Worm (Caenorhabditis elegans) whole organism, L1 larva: ENCODE measurements around the gene C32C4.3.

ENCODE experiments used
- C04F5.9 ChIP-seq: sonication (generic microtip); optimal IDR thresholded peaks from 2 replicates; lab custom pipeline; 2016; ENCODE audit warnings: missing genetic modification characterization, missing compliant biosample characterization
- C16A3.4 ChIP-seq: fragments of 150-350 bp; optimal IDR thresholded peaks from 2 replicates; lab custom pipeline; 2014; ENCODE audit warnings: missing biosample characterization, missing genetic modification characterization
- Y116A8C.19 ChIP-seq: sonication (generic microtip); optimal IDR thresholded peaks from 2 replicates; lab custom pipeline; 2016; ENCODE audit warnings: missing compliant biosample characterization, missing genetic modification characterization, borderline replicate concordance
- blmp-1 ChIP-seq: fragments of 150-350 bp; optimal IDR thresholded peaks from 2 replicates; lab custom pipeline; 2014; ENCODE audit warnings: missing biosample characterization, missing genetic modification characterization
- ceh-8 ChIP-seq: fragments of 200-800 bp; sonication (Bioruptor generic); optimal IDR thresholded peaks from 2 replicates; lab custom pipeline; 2018; ENCODE audit warnings: mild to moderate bottlenecking, missing genetic modification characterization, moderate library complexity, missing compliant biosample characterization
- ceh-88 ChIP-seq: fragments of 200-800 bp; sonication (Bioruptor generic); IDR thresholded peaks from 2 replicates; pipeline ENCODE4 v1.3.6; 2022; ENCODE audit warnings: missing genetic modification characterization, missing compliant biosample characterization
- dsc-1 ChIP-seq: sonication (generic microtip); optimal IDR thresholded peaks from 2 replicates; lab custom pipeline; 2016; ENCODE audit warnings: mild to moderate bottlenecking, missing genetic modification characterization, missing compliant biosample characterization
- efl-1 ChIP-seq, 4 experiments: fragments of 150-350 bp; optimal IDR thresholded peaks in 3 of 4; peaks in 1 of 4; 1 replicate in 1 of 4; 2 replicates in 3 of 4; lab custom pipeline; 2014; ENCODE audit warnings: missing biosample characterization in 2 of 4, missing genetic modification characterization in 2 of 4, missing genetic modification reagents in 2 of 4
- efl-3 ChIP-seq: fragments of 200-800 bp; sonication (Bioruptor generic); optimal IDR thresholded peaks from 2 replicates; lab custom pipeline; 2018; ENCODE audit warnings: mild to moderate bottlenecking, missing genetic modification characterization, missing compliant biosample characterization
- egl-13 ChIP-seq: sonication (generic microtip); optimal IDR thresholded peaks from 2 replicates; lab custom pipeline; 2016; ENCODE audit warnings: missing genotype, missing genetic modification reagents, missing genetic modification characterization, missing compliant biosample characterization
- egl-27 ChIP-seq, 2 experiments: fragments of 150-350 bp in 1 of 2; sonication (generic microtip); optimal IDR thresholded peaks; 3 replicates each; lab custom pipeline; 2017 to 2018; ENCODE audit warnings: missing biosample characterization in 2 of 2, missing genetic modification characterization in 2 of 2, missing genetic modification reagents in 2 of 2
- elt-2 ChIP-seq: sonication (generic microtip); optimal IDR thresholded peaks from 2 replicates; lab custom pipeline; 2016; ENCODE audit warnings: missing genetic modification characterization, mild to moderate bottlenecking, inconsistent platforms, missing compliant biosample characterization, missing genetic modification reagents
- ets-5 ChIP-seq: fragments of 200-800 bp; sonication (Bioruptor generic); IDR thresholded peaks from 2 replicates; pipeline ENCODE4 v1.3.6; 2022; ENCODE audit warnings: missing genetic modification characterization, missing compliant biosample characterization
- fkh-8 ChIP-seq: sonication (generic microtip); optimal IDR thresholded peaks from 2 replicates; lab custom pipeline; 2016; ENCODE audit warnings: mild to moderate bottlenecking, missing genetic modification characterization, missing compliant biosample characterization
- fos-1 ChIP-seq: fragments of 150-350 bp; optimal IDR thresholded peaks from 2 replicates; lab custom pipeline; 2014; ENCODE audit warnings: missing biosample characterization, missing genetic modification characterization
- hlh-4 ChIP-seq: sonication (generic microtip); optimal IDR thresholded peaks from 2 replicates; lab custom pipeline; 2016; ENCODE audit warnings: mild to moderate bottlenecking, missing genetic modification characterization, missing compliant biosample characterization
- hpl-2 ChIP-seq: fragments of 150-350 bp; optimal IDR thresholded peaks from 2 replicates; lab custom pipeline; 2014; ENCODE audit warnings: missing biosample characterization, missing genetic modification reagents, missing genetic modification characterization
- jun-1 ChIP-seq: fragments of 150-350 bp; optimal IDR thresholded peaks from 2 replicates; lab custom pipeline; 2014; ENCODE audit warnings: missing biosample characterization, missing genetic modification reagents, missing genetic modification characterization
- lin-13 ChIP-seq: fragments of 150-350 bp; optimal IDR thresholded peaks from 2 replicates; lab custom pipeline; 2014; ENCODE audit warnings: missing biosample characterization, missing genetic modification reagents, missing genetic modification characterization
- lin-14 ChIP-seq: fragments of 200-800 bp; sonication (Bioruptor generic); optimal IDR thresholded peaks from 2 replicates; lab custom pipeline; 2018; ENCODE audit warnings: mild to moderate bottlenecking, missing genetic modification characterization, moderate library complexity, missing compliant biosample characterization
- lin-35 ChIP-seq, 2 experiments: fragments of 150-350 bp; optimal IDR thresholded peaks; 2 replicates each; lab custom pipeline; 2014; ENCODE audit warnings: missing biosample characterization in 2 of 2, missing genetic modification characterization in 2 of 2, missing genetic modification reagents in 2 of 2
- lsy-2 ChIP-seq, 2 experiments: fragments of 150-350 bp; optimal IDR thresholded peaks; 2 replicates each; lab custom pipeline; 2014; ENCODE audit warnings: missing biosample characterization in 2 of 2, missing genetic modification characterization in 2 of 2
- nhr-11 ChIP-seq: fragments of 150-350 bp; optimal IDR thresholded peaks from 2 replicates; lab custom pipeline; 2014; ENCODE audit warnings: missing biosample characterization, missing genetic modification characterization
- nhr-20 ChIP-seq: sonication (generic microtip); optimal IDR thresholded peaks from 2 replicates; lab custom pipeline; 2016; ENCODE audit warnings: mild to moderate bottlenecking, missing genetic modification characterization, missing compliant biosample characterization
- nhr-71 ChIP-seq: sonication (generic microtip); optimal IDR thresholded peaks from 2 replicates; lab custom pipeline; 2016; ENCODE audit warnings: mild to moderate bottlenecking, missing genetic modification characterization, moderate library complexity, missing compliant biosample characterization
- nhr-77 ChIP-seq: fragments of 150-350 bp; optimal IDR thresholded peaks from 2 replicates; lab custom pipeline; 2014; ENCODE audit warnings: missing biosample characterization, missing genetic modification characterization
- nhr-85 ChIP-seq: sonication (generic microtip); peaks from one replicate; lab custom pipeline; 2016; ENCODE audit warnings: missing genetic modification characterization, inconsistent platforms, missing compliant biosample characterization
- nhr-90 ChIP-seq: sonication (generic microtip); optimal IDR thresholded peaks from 2 replicates; lab custom pipeline; 2016; ENCODE audit warnings: mild to moderate bottlenecking, missing genetic modification characterization, missing compliant biosample characterization; ENCODE audit not compliant: poor library complexity
- pqm-1 ChIP-seq: sonication (generic microtip); optimal IDR thresholded peaks from 3 replicates; lab custom pipeline; 2017; ENCODE audit warnings: missing biosample characterization, missing genetic modification characterization
- skn-1 ChIP-seq: fragments of 150-350 bp; optimal IDR thresholded peaks from 2 replicates; lab custom pipeline; 2014; ENCODE audit warnings: missing biosample characterization, missing genetic modification characterization
- sptf-1 ChIP-seq: fragments of 150-350 bp; optimal IDR thresholded peaks from 2 replicates; lab custom pipeline; 2014; ENCODE audit warnings: missing biosample characterization, missing genetic modification characterization
- sup-37 ChIP-seq: fragments of 200-800 bp; sonication (Bioruptor generic); optimal IDR thresholded peaks from 2 replicates; lab custom pipeline; 2018; ENCODE audit warnings: mild to moderate bottlenecking, missing genetic modification characterization, missing compliant biosample characterization
- tbx-2 ChIP-seq: sonication (generic microtip); optimal IDR thresholded peaks from 2 replicates; lab custom pipeline; 2016; ENCODE audit warnings: missing genetic modification characterization, missing compliant biosample characterization
- tlp-1 ChIP-seq: fragments of 150-350 bp; optimal IDR thresholded peaks from 2 replicates; lab custom pipeline; 2014; ENCODE audit warnings: missing biosample characterization, missing genetic modification characterization
- unc-62 ChIP-seq: fragments of 150-350 bp; optimal IDR thresholded peaks from 2 replicates; lab custom pipeline; 2014; ENCODE audit warnings: missing biosample characterization, missing genetic modification reagents, missing genetic modification characterization
- unc-98 ChIP-seq: fragments of 200-800 bp; sonication (Bioruptor generic); IDR thresholded peaks from 2 replicates; pipeline ENCODE4 v1.3.6; 2022; ENCODE audit warnings: missing genetic modification characterization, missing compliant biosample characterization
- zag-1 ChIP-seq: fragments of 150-350 bp; optimal IDR thresholded peaks from 2 replicates; lab custom pipeline; 2014; ENCODE audit warnings: missing biosample characterization, missing genetic modification characterization
- zip-4 ChIP-seq: fragments of 200-800 bp; sonication (Bioruptor generic); optimal IDR thresholded peaks from 2 replicates; lab custom pipeline; 2018; ENCODE audit warnings: mild to moderate bottlenecking, missing genetic modification characterization, moderate library complexity, missing compliant biosample characterization

C32C4.3 gene

DNA sequence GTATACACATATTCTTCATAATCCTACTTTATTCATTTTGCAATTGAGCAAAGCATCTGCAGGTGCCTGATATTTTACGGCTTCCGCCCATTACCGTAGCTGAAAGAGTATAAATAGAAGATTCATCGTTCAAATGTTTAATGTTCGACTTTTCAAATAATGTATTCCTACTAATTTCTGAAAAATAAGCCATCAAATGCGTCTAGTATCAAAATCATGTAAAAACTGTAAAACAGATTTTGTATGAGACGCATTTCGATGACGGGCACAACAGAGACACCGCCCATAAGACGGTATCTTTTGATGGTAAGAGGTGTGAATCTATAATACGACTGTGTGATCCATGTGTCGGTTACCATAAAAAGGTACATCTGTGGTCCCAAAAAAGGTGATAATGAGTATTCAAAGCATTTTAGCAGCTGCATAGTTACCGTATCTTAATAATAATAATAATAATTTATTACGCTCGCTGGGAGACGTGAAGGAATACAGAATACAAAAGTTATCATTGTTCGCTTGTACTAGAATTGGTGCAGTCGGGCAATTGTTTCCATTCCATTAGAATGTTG is at the start of gene C32C4.3, which contains the start of gene C32C4.16:
Gene C32C4.3 (minus strand): TSS at position 101 of the 569 bp plus-strand sequence.
Gene C32C4.16 (plus strand): TSS at position 519 of the 569 bp plus-strand sequence.
- no peak for TF ChIP-seq dsc-1 (tag; lab: Kevin White, UChicago)
- no peak for TF ChIP-seq zip-4 (GFP tag; lab: Kevin White, UChicago)
- TF ChIP-seq fkh-8 (tag; lab: Kevin White, UChicago): no peak
- TF ChIP-seq unc-98: no peak
- TF ChIP-seq sptf-1 (tag; lab: Kevin White, UChicago): no peak
- TF ChIP-seq tbx-2: no peak
- TF ChIP-seq nhr-85 (tag; lab: Kevin White, UChicago): no peak

DNA sequence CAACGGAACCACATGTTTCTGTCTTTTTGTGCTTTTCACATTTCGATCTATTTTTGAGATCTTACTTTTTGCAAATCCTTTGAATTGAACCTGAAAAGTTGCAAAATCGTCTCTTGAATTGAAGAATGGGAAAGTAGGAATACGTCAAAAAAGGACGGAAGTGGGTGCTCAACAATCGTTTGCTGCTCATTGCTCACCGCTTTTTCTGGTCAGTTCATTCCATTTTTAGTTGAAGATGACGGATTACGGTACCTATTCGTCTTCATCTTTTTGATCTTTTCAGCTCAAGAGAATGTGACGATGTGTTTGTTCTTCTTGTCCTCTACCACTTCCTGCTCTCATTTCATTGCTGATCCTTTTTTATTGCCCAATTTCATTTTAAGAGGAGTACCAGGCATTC is 48.2 kb upstream of the C32C4.3 start, which contains the start of gene C05A2.4:
Gene C05A2.4 (plus strand): TSS at position 301 of the 400 bp plus-strand sequence.
- TF ChIP-seq nhr-90 (no peak), hlh-4 (tag; lab: Kevin White, UChicago) (no peak), dsc-1 (tag; lab: Kevin White, UChicago) (no peak), fkh-8 (tag; lab: Kevin White, UChicago) (no peak), C04F5.9 (tag; lab: Kevin White, UChicago) (no peak), sup-37 (GFP tag; lab: Kevin White, UChicago) (no peak), Y116A8C.19 (tag; lab: Kevin White, UChicago) (no peak), fos-1 (tag; lab: Kevin White, UChicago) (no peak), ceh-8 (GFP tag; lab: Kevin White, UChicago) (no peak), ets-5 (no peak), C16A3.4 (no peak), tbx-2 (no peak), lin-13 (GFP tag; lab: Kevin White, UChicago) (no peak), zag-1 (no peak)

DNA sequence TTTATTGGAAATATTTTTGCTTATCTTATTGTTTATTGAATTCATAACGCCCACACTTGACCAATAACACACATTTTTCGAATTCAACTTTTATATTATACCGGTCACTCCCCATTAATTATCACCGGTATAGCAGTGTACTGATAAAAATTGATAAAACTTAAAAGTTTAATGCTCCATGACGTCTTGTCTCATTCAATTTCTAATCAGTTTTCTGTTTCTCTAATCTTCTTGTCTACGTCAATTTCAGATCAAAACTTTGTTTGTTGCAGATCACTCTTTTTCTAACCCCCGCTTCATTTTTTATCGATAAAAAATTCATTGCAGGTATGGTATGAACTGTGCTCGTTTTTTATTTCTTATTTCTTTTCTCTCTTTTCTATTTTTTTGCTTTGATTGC is 46.8 kb upstream of the C32C4.3 start:
- TF ChIP-seq hpl-2: no peak
- TF ChIP-seq lsy-2 (tag; optimal IDR thresholded peaks at IDR 0.05; lab: Kevin White, UChicago): peak in 1 of 2 experiments; percentile 1
- TF ChIP-seq elt-2 (tag; lab: Kevin White, UChicago): peak; percentile 99
- peak; percentile 37 for TF ChIP-seq jun-1 (tag; lab: Kevin White, UChicago)
- no peak for TF ChIP-seq blmp-1
- peak; percentile 47 for TF ChIP-seq nhr-71
- TF ChIP-seq nhr-20 (tag; lab: Kevin White, UChicago): peak; percentile 45
- peak; percentile 43 for TF ChIP-seq tlp-1 (tag; lab: Kevin White, UChicago)
- TF ChIP-seq pqm-1 (tag; lab: Kevin White, UChicago): peak; percentile 32
- peak in 1 of 2 experiments; percentile 38 for TF ChIP-seq lin-35 (GFP tag; optimal IDR thresholded peaks at IDR 0.05; lab: Kevin White, UChicago)
- no peak for TF ChIP-seq efl-1 (optimal IDR thresholded peaks at IDR 0.05; lab: Kevin White, UChicago)
- TF ChIP-seq efl-1 (GFP tag; optimal IDR thresholded peaks at IDR 0.05 in 1 of 2; lab: Kevin White, UChicago): peak in 1 of 2 experiments; percentile 30
- peak; percentile 31 for TF ChIP-seq lin-14 (GFP tag; lab: Kevin White, UChicago)
- TF ChIP-seq efl-3 (GFP tag; lab: Kevin White, UChicago): no peak
- TF ChIP-seq, all 84 proteins: peak for 10

DNA sequence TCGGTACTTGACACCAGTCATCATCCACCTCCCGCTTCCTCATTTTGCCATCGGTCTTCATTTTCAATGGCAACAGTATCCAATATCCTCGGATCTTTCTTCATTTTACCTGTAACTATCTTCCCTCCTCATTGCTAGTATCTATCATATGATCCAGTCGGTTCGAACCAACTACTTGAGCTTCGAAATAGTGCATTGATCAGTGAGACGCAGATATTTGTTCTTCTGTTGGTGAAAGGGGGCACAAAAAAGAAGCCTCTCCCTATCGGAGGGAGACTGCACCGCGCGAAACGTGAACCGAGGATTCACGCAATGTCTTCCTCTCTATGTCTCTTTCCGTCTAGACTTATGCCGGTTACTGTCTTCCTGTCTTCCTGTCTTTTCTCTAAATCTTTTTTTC is 44.4 kb upstream of the C32C4.3 start:
- no peak for TF ChIP-seq egl-13 (tag; lab: Kevin White, UChicago)
- TF ChIP-seq tbx-2: peak; percentile 12
- peak; percentile 36 for TF ChIP-seq lin-14 (GFP tag; lab: Kevin White, UChicago)
- peak in 1 of 2 experiments; percentile 1 for TF ChIP-seq egl-27 (tag; optimal IDR thresholded peaks at IDR 0.05; lab: Kevin White, UChicago)
- peak; percentile 12 for TF ChIP-seq nhr-20 (tag; lab: Kevin White, UChicago)
- TF ChIP-seq lsy-2 (tag; optimal IDR thresholded peaks at IDR 0.05; lab: Kevin White, UChicago): peak in 1 of 2 experiments; percentile 4
- TF ChIP-seq unc-62: no peak
- no peak for TF ChIP-seq ceh-88 (GFP tag; lab: Robert Waterston, UW)
- TF ChIP-seq skn-1 (tag; lab: Kevin White, UChicago): peak; percentile 11
- TF ChIP-seq nhr-11 (tag; lab: Kevin White, UChicago): no peak
- TF ChIP-seq nhr-77 (tag; lab: Kevin White, UChicago): peak; percentile 56
